Fruit fly (Drosophila melanogaster) S2 (cell line): Measurements from ENCODE around the gene Jig.

Experiments used
- CG8478 ChIP-seq: fragments of >200 bp; optimal IDR thresholded peaks from 2 replicates; lab custom pipeline; 2018
- CTCF ChIP-seq, 2 experiments: fragments of >200 bp; optimal IDR thresholded peaks; 2 replicates each; lab custom pipeline; 2018

DNA sequence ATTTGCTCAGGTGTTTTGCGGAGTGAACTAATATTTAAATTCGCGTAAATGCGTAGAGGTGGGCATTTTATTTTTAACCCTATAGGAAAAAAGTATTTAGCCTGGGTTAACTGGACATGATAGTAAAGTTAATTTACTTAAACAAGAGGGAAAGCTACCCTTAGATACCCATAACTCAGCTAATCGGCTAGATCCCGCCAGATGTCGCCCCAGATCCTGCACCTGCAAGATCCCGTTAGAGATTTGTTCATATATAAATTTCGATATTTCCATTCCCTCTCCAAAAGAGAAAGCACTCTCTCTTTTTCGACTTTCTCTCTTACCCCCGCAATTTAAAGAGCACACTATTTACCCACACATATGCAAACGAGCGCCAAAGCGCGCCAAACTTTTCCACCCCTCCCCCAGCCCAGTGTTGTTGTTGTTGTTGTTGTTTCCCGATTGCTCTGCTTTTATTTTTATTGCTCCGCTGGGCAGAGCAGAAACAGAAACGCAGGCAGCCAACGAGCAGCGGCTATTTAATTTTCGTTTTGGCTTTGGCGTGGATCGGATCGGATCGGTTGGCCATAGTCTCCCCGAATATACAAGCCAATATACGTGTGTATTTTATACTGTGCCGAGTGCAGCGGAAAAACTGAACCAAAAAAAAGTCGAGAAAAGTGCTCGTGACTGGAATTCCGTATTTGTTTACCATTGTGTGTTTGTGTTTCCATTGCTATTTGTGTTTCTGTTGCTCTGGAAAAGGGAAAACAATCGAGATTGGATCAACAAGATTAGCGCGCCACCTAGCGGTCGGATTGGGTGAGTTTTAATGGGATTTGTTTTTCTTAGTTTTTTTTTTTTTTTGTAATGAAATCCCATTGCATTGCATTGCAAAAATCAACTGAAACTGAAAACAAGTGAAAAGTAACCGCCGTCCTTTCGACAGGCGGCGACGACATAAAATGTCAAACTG, 16.2 kb downstream of the Jig start, which contains the start of gene stumps:
- TF ChIP-seq CG8478 (no peak), CTCF (optimal IDR thresholded peaks at IDR 0.05; lab: Kevin White, UChicago) (peak; percentile 76 to 81)
